Worm (Caenorhabditis elegans) whole organism, L3 larva: ENCODE measurements around the gene F35E12.10.

Experiments
- R02D3.7 ChIP-seq: fragments of 150-350 bp; optimal IDR thresholded peaks from 2 replicates; lab custom pipeline; 2014; ENCODE audit warnings: missing biosample characterization, missing genetic modification characterization
- ZK546.5 ChIP-seq: sonication (generic microtip); optimal IDR thresholded peaks from 2 replicates; lab custom pipeline; 2017; ENCODE audit warnings: missing biosample characterization, missing genetic modification characterization
- aly-2 ChIP-seq: fragments of 150-350 bp; optimal IDR thresholded peaks from 2 replicates; lab custom pipeline; 2014; ENCODE audit warnings: missing biosample characterization, missing genetic modification characterization
- ama-1 ChIP-seq: fragments of 150-350 bp; optimal IDR thresholded peaks from 2 replicates; lab custom pipeline; 2018
- ceh-16 ChIP-seq: sonication (generic microtip); optimal IDR thresholded peaks from 2 replicates; lab custom pipeline; 2017; ENCODE audit warnings: missing biosample characterization, missing genetic modification characterization
- ceh-28 ChIP-seq: fragments of 150-350 bp; optimal IDR thresholded peaks from 2 replicates; lab custom pipeline; 2014; ENCODE audit warnings: missing biosample characterization, missing genetic modification reagents, missing genetic modification characterization
- ceh-82 ChIP-seq: fragments of 150-350 bp; optimal IDR thresholded peaks from 2 replicates; lab custom pipeline; 2014; ENCODE audit warnings: missing biosample characterization, missing genetic modification characterization
- daf-12 ChIP-seq: fragments of 150-350 bp; optimal IDR thresholded peaks from 2 replicates; lab custom pipeline; 2014; ENCODE audit warnings: missing biosample characterization, missing genetic modification reagents, missing genetic modification characterization
- egl-5 ChIP-seq: fragments of 150-350 bp; optimal IDR thresholded peaks from 2 replicates; lab custom pipeline; 2017; ENCODE audit warnings: missing biosample characterization, missing genetic modification reagents, missing genetic modification characterization, inconsistent platforms
- elt-1 ChIP-seq: fragments of 150-350 bp; optimal IDR thresholded peaks from 2 replicates; lab custom pipeline; 2014; ENCODE audit warnings: missing biosample characterization, missing genetic modification characterization
- elt-2 ChIP-seq: sonication (generic microtip); optimal IDR thresholded peaks from 2 replicates; lab custom pipeline; 2016; ENCODE audit warnings: missing genetic modification reagents, mild to moderate bottlenecking, missing genetic modification characterization, missing compliant biosample characterization
- eor-1 ChIP-seq, 2 experiments: fragments of 150-350 bp; optimal IDR thresholded peaks; 2 replicates each; lab custom pipeline; 2014 to 2018; ENCODE audit warnings: missing biosample characterization in 2 of 2, missing genetic modification characterization in 2 of 2
- fkh-10 ChIP-seq: sonication (generic microtip); optimal IDR thresholded peaks from 2 replicates; lab custom pipeline; 2017; ENCODE audit warnings: missing biosample characterization, missing genetic modification reagents, missing genetic modification characterization
- fkh-2 ChIP-seq: fragments of 150-350 bp; optimal IDR thresholded peaks from 2 replicates; lab custom pipeline; 2014; ENCODE audit warnings: missing biosample characterization, missing genetic modification reagents, missing genetic modification characterization
- fos-1 ChIP-seq: fragments of 150-350 bp; optimal IDR thresholded peaks from 2 replicates; lab custom pipeline; 2014; ENCODE audit warnings: missing biosample characterization, missing genetic modification characterization
- hmg-11 ChIP-seq: sonication (generic microtip); optimal IDR thresholded peaks from 2 replicates; lab custom pipeline; 2016; ENCODE audit warnings: missing genetic modification characterization, missing compliant biosample characterization
- lin-15B ChIP-seq: fragments of 150-350 bp; optimal IDR thresholded peaks from 2 replicates; lab custom pipeline; 2014; ENCODE audit warnings: missing biosample characterization, missing genetic modification characterization
- lin-39 ChIP-seq: fragments of 150-350 bp; optimal IDR thresholded peaks from 2 replicates; lab custom pipeline; 2018; ENCODE audit warnings: missing biosample characterization, missing genetic modification reagents, missing genetic modification characterization
- lsy-12 ChIP-seq: sonication (generic microtip); optimal IDR thresholded peaks from 2 replicates; lab custom pipeline; 2016; ENCODE audit warnings: mild to moderate bottlenecking, missing genetic modification characterization, missing compliant biosample characterization
- mdl-1 ChIP-seq: fragments of 150-350 bp; optimal IDR thresholded peaks from 2 replicates; lab custom pipeline; 2014; ENCODE audit warnings: missing biosample characterization, missing genetic modification characterization
- mml-1 ChIP-seq: fragments of 150-350 bp; sonication (generic microtip); optimal IDR thresholded peaks from 3 replicates; lab custom pipeline; 2014; ENCODE audit warnings: missing biosample characterization, missing genetic modification characterization
- nhr-12 ChIP-seq: fragments of 150-350 bp; optimal IDR thresholded peaks from 2 replicates; lab custom pipeline; 2014; ENCODE audit warnings: missing biosample characterization, missing genetic modification characterization
- nhr-23 ChIP-seq: fragments of 150-350 bp; optimal IDR thresholded peaks from 2 replicates; lab custom pipeline; 2014; ENCODE audit warnings: missing biosample characterization, missing genetic modification reagents, missing genetic modification characterization
- nhr-237 ChIP-seq: fragments of 150-350 bp; optimal IDR thresholded peaks from 2 replicates; lab custom pipeline; 2014; ENCODE audit warnings: missing biosample characterization, missing genetic modification characterization
- nhr-25 ChIP-seq: sonication (generic microtip); optimal IDR thresholded peaks from 2 replicates; lab custom pipeline; 2017; ENCODE audit warnings: missing biosample characterization, missing genetic modification characterization
- nhr-28 ChIP-seq: fragments of 150-350 bp; optimal IDR thresholded peaks from 2 replicates; lab custom pipeline; 2014; ENCODE audit warnings: missing biosample characterization, missing genetic modification characterization
- nhr-43 ChIP-seq: sonication (generic microtip); optimal IDR thresholded peaks from 2 replicates; lab custom pipeline; 2016; ENCODE audit warnings: mild to moderate bottlenecking, missing genetic modification characterization, missing compliant biosample characterization; ENCODE audit not compliant: poor library complexity, severe bottlenecking
- nhr-67 ChIP-seq: fragments of 150-350 bp; optimal IDR thresholded peaks from 2 replicates; lab custom pipeline; 2014; ENCODE audit warnings: missing biosample characterization, missing genetic modification characterization
- nhr-76 ChIP-seq: fragments of 150-350 bp; sonication (generic microtip); optimal IDR thresholded peaks from 5 replicates; lab custom pipeline; 2014; ENCODE audit warnings: missing biosample characterization, missing genetic modification characterization
- nhr-77 ChIP-seq: fragments of 150-350 bp; optimal IDR thresholded peaks from 2 replicates; lab custom pipeline; 2014; ENCODE audit warnings: missing biosample characterization, missing genetic modification characterization
- pha-4 ChIP-seq: fragments of 150-350 bp; optimal IDR thresholded peaks from 2 replicates; lab custom pipeline; 2014; ENCODE audit warnings: missing biosample characterization, missing genetic modification reagents, missing genetic modification characterization
- pqm-1 ChIP-seq: fragments of 150-350 bp; optimal IDR thresholded peaks from 2 replicates; lab custom pipeline; 2017; ENCODE audit warnings: missing biosample characterization, missing genetic modification characterization, inconsistent platforms
- sea-2 ChIP-seq: fragments of 150-350 bp; sonication (generic microtip); optimal IDR thresholded peaks from 4 replicates; lab custom pipeline; 2014; ENCODE audit warnings: missing biosample characterization, missing genetic modification reagents, missing genetic modification characterization
- skn-1 ChIP-seq: fragments of 150-350 bp; optimal IDR thresholded peaks from 2 replicates; lab custom pipeline; 2014; ENCODE audit warnings: missing biosample characterization, missing genetic modification characterization
- tbx-2 ChIP-seq: sonication (generic microtip); optimal IDR thresholded peaks from 2 replicates; lab custom pipeline; 2016; ENCODE audit warnings: mild to moderate bottlenecking, missing genetic modification characterization, missing compliant biosample characterization
- unc-62 ChIP-seq: fragments of 150-350 bp; sonication (generic microtip); optimal IDR thresholded peaks from 4 replicates; lab custom pipeline; 2014; ENCODE audit warnings: missing biosample characterization, missing genetic modification reagents, missing genetic modification characterization
- zag-1 ChIP-seq: fragments of 150-350 bp; optimal IDR thresholded peaks from 2 replicates; lab custom pipeline; 2014; ENCODE audit warnings: missing biosample characterization, missing genetic modification characterization
- ztf-11 ChIP-seq: fragments of 150-350 bp; optimal IDR thresholded peaks from 2 replicates; lab custom pipeline; 2014; ENCODE audit warnings: missing biosample characterization, missing genetic modification characterization
- ztf-4 ChIP-seq: fragments of 150-350 bp; optimal IDR thresholded peaks from 2 replicates; lab custom pipeline; 2014; ENCODE audit warnings: missing biosample characterization, missing genetic modification characterization

F35E12.10 gene

DNA sequence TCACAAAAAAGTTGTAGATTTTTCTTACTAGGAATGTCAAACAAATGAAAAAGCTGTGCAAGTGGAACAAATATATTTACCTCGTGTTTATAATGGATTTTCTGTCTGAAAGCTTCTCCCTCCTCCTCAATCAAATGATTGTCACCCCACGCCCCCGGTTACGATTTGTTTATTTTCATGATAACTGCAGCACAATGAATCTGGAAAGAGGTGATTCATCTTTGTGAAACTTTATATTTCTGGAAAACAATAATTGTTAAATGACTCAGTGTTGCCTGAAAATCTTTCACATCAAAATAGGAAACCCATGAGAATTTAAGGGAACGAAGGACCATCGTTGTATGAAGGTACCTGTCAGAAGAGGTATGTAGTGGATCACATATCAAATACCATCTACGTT lies at the start of gene F35E12.10:
TSS of gene F35E12.10 (minus strand) at position 101 of the 400 bp plus-strand sequence.
- no peak for TF ChIP-seq nhr-67 (tag; lab: Kevin White, UChicago)
- TF ChIP-seq pqm-1 (tag; lab: Kevin White, UChicago) = no peak
- no peak for TF ChIP-seq fkh-10 (GFP tag; lab: Kevin White, UChicago)
- no peak for TF ChIP-seq aly-2 (tag; lab: Kevin White, UChicago)
- TF ChIP-seq nhr-12 (tag; lab: Kevin White, UChicago) = no peak
- no peak for TF ChIP-seq nhr-23 (tag; lab: Kevin White, UChicago)
- no peak for TF ChIP-seq daf-12 (tag; lab: Kevin White, UChicago)
- no peak for TF ChIP-seq tbx-2 (tag; lab: Kevin White, UChicago)
- TF ChIP-seq eor-1 (tag; optimal IDR thresholded peaks at IDR 0.05; lab: Kevin White, UChicago) = no peak
- no peak for TF ChIP-seq nhr-28
- no peak for TF ChIP-seq ceh-28 (tag; lab: Kevin White, UChicago)
- TF ChIP-seq skn-1 (tag; lab: Kevin White, UChicago) = no peak
- no peak for TF ChIP-seq unc-62 (GFP tag; lab: Kevin White, UChicago)
- TF ChIP-seq lin-39 (tag; lab: Kevin White, UChicago) = no peak
- TF ChIP-seq nhr-237 (tag; lab: Kevin White, UChicago) = no peak
- no peak for TF ChIP-seq nhr-76 (tag; lab: Kevin White, UChicago)

DNA sequence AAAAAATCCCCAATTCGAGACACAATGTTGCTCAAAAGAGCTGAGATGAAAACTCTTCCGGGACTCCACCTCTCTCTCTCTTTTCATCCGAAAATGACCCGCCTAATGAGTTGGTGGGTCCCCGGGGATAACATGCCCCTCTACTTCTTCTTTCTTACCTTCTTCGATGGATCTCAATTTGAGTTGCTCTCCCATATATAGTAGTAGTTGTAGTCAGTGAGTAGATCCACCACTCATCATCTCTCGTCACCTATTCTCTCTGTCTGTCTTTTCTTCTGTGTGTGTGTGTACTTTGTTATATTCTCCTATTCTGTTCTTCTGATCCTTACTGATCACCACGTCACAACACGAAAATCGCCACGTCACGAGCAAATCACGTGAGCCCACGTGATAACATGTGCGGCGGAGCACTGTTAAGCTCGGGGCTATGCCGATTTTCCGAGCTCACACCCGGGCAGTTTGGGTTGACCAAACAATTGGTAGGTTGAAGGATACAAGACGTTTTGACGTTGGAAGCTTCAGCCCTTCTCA lies 47.8 kb upstream of the F35E12.10 start, which contains the start of gene twk-32:
TSS of gene twk-32 (plus strand) at position 396 of the 531 bp plus-strand sequence.
- no peak for TF ChIP-seq pqm-1 (tag; lab: Kevin White, UChicago)
- no peak for TF ChIP-seq lin-39 (tag; lab: Kevin White, UChicago)
- TF ChIP-seq ceh-82 (tag; lab: Kevin White, UChicago) = no peak
- TF ChIP-seq egl-5 (tag; lab: Kevin White, UChicago) = no peak
- TF ChIP-seq ztf-11 (tag; lab: Kevin White, UChicago) = no peak
- peak; percentile 73 for TF ChIP-seq ama-1 (lab: Kevin White, UChicago)
- TF ChIP-seq nhr-12 (tag; lab: Kevin White, UChicago) = no peak
- TF ChIP-seq zag-1 (tag; lab: Kevin White, UChicago) = no peak
- TF ChIP-seq ceh-28 (tag; lab: Kevin White, UChicago) = no peak
- no peak for TF ChIP-seq unc-62 (GFP tag; lab: Kevin White, UChicago)
- TF ChIP-seq elt-1 (tag; lab: Kevin White, UChicago) = no peak
- no peak for TF ChIP-seq nhr-237 (tag; lab: Kevin White, UChicago)
- peak; percentile 34 for TF ChIP-seq pha-4
- TF ChIP-seq nhr-28 = no peak
- TF ChIP-seq mml-1 (tag; lab: Kevin White, UChicago) = peak; percentile 22
- TF ChIP-seq daf-12 (tag; lab: Kevin White, UChicago) = no peak
- no peak for TF ChIP-seq mdl-1 (tag; lab: Kevin White, UChicago)

DNA sequence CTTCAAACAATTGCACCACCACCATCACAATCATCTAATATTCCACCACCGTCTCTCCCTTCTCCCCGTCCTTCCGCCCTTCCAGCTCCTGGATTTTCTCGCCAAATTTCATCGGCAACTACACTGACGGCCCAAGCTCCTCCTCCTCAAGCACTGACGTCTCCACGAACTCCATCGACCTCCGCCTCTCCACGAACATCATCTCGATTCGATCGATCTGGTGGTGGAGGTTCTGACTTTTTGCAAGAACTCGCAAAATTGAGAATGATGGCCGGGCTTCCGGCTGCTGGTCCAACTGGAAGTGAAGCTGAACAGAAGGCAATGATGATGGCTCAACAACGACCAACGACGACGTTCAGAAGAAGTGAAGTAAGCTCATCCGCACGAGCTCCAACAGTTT lies 45.5 kb upstream of the F35E12.10 start:
- TF ChIP-seq ama-1 (lab: Kevin White, UChicago) (peak; percentile 36), fos-1 (tag; lab: Kevin White, UChicago) (no peak)

DNA sequence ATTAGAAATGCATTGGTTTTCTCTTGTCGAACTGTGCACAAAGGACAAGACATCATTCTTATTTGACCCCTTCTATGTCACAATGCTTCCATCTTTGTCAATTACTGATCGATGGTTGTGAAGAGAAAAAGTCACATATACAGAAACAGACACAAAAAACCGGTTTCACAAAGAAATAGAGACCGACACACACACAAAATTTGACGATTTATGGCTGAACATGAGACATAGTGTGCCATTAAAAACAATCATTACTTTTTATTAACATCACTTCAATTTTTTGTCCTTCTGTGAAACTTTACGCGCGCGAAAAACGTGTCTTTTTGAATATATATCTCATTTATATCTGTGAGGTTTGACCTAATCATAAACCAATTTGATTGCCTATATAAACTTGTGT lies 42.0 kb upstream of the F35E12.10 start:
- no peak for TF ChIP-seq tbx-2 (tag; lab: Kevin White, UChicago)
- no peak for TF ChIP-seq nhr-28
- peak; percentile 20 for TF ChIP-seq nhr-43 (tag; lab: Kevin White, UChicago)
- no peak for TF ChIP-seq hmg-11
- TF ChIP-seq egl-5 (tag; lab: Kevin White, UChicago) = peak; percentile 73
- peak; percentile 84 for TF ChIP-seq nhr-23 (tag; lab: Kevin White, UChicago)
- no peak for TF ChIP-seq mml-1 (tag; lab: Kevin White, UChicago)
- TF ChIP-seq nhr-25 (tag; lab: Kevin White, UChicago) = peak; percentile 79

DNA sequence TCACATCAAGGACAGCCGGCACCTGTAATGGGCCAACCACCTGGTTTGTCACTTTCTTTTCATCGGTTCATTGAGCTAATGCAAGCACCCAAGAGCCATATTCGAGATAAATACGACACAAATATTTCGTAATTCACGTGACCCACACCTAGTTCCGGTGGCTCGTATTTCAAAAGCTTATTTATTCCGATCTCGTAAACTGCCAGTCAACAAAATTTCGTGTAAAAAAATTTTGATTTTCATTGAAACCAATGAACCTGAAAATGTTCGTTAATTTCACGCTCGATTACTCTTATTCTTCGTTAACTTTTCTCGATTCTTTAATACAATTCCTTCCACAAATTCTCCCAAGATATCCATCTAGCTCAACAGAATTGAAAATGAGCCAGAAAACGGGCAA lies 41.6 kb upstream of the F35E12.10 start:
- no peak for TF ChIP-seq sea-2 (GFP tag; lab: Kevin White, UChicago)
- TF ChIP-seq, all 47 proteins: peak for 0

DNA sequence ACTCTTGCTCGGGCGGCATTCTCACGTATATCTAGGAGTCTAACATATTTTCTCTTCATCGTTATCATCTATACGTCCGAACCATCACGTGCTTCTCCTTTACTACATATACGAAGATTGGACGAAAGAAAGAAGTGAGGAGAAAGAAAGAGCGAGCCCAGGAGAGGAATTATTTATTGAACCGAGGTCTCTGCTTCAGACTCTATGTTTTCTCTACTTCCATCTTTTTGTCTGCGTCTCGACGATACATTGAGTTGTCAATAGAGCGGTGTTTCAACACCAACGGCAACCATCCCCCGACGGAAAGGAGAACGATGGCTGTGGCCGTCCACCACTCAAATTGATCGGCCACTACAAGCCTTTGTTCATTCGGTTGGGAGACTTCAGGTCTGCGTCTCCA lies 40.8 kb upstream of the F35E12.10 start:
- TF ChIP-seq ZK546.5 (no peak), mml-1 (tag; lab: Kevin White, UChicago) (no peak), ama-1 (lab: Kevin White, UChicago) (peak; percentile 76), ceh-82 (tag; lab: Kevin White, UChicago) (peak; percentile 50), nhr-43 (tag; lab: Kevin White, UChicago) (peak; percentile 20), R02D3.7 (tag; lab: Kevin White, UChicago) (peak; percentile 19), lin-15B (tag; lab: Kevin White, UChicago) (peak; percentile 94), aly-2 (tag; lab: Kevin White, UChicago) (no peak), fos-1 (tag; lab: Kevin White, UChicago) (peak; percentile 0), elt-2 (tag; lab: Kevin White, UChicago) (peak; percentile 87), tbx-2 (tag; lab: Kevin White, UChicago) (peak; percentile 6), nhr-76 (tag; lab: Kevin White, UChicago) (no peak), lin-39 (tag; lab: Kevin White, UChicago) (peak; percentile 96), nhr-12 (tag; lab: Kevin White, UChicago) (no peak), skn-1 (tag; lab: Kevin White, UChicago) (peak; percentile 29), nhr-67 (tag; lab: Kevin White, UChicago) (no peak), nhr-28 (no peak), nhr-77 (tag; lab: Kevin White, UChicago) (no peak), fkh-2 (peak; percentile 1), ceh-16 (tag; lab: Kevin White, UChicago) (no peak), ztf-4 (no peak), ceh-28 (tag; lab: Kevin White, UChicago) (peak; percentile 84), lsy-12 (tag; lab: Kevin White, UChicago) (peak; percentile 81), sea-2 (GFP tag; lab: Kevin White, UChicago) (no peak)
